Worm (Caenorhabditis elegans) whole organism, young adult: ENCODE results near the gene twk-42.

Source experiments
- B0261.1 ChIP-seq: sonication (generic microtip); optimal IDR thresholded peaks from 2 replicates; lab custom pipeline; 2016; ENCODE audit warnings: mild to moderate bottlenecking, missing genetic modification characterization, moderate library complexity, missing compliant biosample characterization
- D2030.7 ChIP-seq: fragments of 200-800 bp; sonication (Bioruptor generic); IDR thresholded peaks from 2 replicates; pipeline ENCODE4 v1.3.6; 2022; ENCODE audit warnings: missing genetic modification reagents, missing genetic modification characterization, missing compliant biosample characterization
- F10E7.11 ChIP-seq: sonication (generic microtip); optimal IDR thresholded peaks from 2 replicates; lab custom pipeline; 2017; ENCODE audit warnings: mild to moderate bottlenecking, missing genetic modification characterization, moderate library complexity, missing compliant biosample characterization
- F23B12.7 ChIP-seq: sonication (generic microtip); optimal IDR thresholded peaks from 2 replicates; lab custom pipeline; 2017; ENCODE audit warnings: missing genetic modification characterization, mild to moderate bottlenecking, missing compliant biosample characterization, antibody characterized with exemption, moderate library complexity; ENCODE audit not compliant: insufficient read depth
- F55B11.4 ChIP-seq: sonication (generic microtip); optimal IDR thresholded peaks from 2 replicates; lab custom pipeline; 2016; ENCODE audit warnings: missing compliant biosample characterization, missing genetic modification characterization, borderline replicate concordance; ENCODE audit not compliant: insufficient read depth
- T07F8.4 ChIP-seq: sonication (generic microtip); optimal IDR thresholded peaks from 2 replicates; lab custom pipeline; 2016; ENCODE audit warnings: mild to moderate bottlenecking, missing genetic modification characterization, moderate library complexity, missing compliant biosample characterization
- Y53G8AR.9 ChIP-seq: fragments of 200-800 bp; sonication (Bioruptor generic); conservative IDR thresholded peaks from 2 replicates; pipeline ENCODE4 v1.3.6; 2022; ENCODE audit warnings: missing genetic modification reagents, missing genetic modification characterization, missing compliant biosample characterization
- ama-1 ChIP-seq, 3 experiments: fragments of 150-350 bp in 1 of 3; sonication (generic microtip) in 2 of 3; optimal IDR thresholded peaks; 2 replicates each; lab custom pipeline; 2014 to 2018; ENCODE audit warnings: missing biosample characterization in 2 of 3, missing genetic modification characterization in 2 of 3, missing genetic modification reagents in 2 of 3
- atf-7 ChIP-seq: sonication (generic microtip); optimal IDR thresholded peaks from 2 replicates; lab custom pipeline; 2017; ENCODE audit warnings: mild to moderate bottlenecking, missing genetic modification characterization, missing compliant biosample characterization
- cebp-1 ChIP-seq, 2 experiments: fragments of 200-800 bp in 1 of 2; sonication (Bioruptor generic) in 1 of 2; sonication (generic microtip) in 1 of 2; IDR thresholded peaks in 1 of 2; optimal IDR thresholded peaks in 1 of 2; 2 replicates each; pipeline versions ENCODE4 v1.3.6 to Lab custom; 2017 to 2022; ENCODE audit warnings: missing compliant biosample characterization in 2 of 2, missing genetic modification characterization in 2 of 2, mild to moderate bottlenecking in 1 of 2, missing genetic modification reagents in 1 of 2, moderate library complexity in 1 of 2
- cebp-2 ChIP-seq: fragments of 200-800 bp; sonication (Bioruptor generic); IDR thresholded peaks from 2 replicates; pipeline ENCODE4 v1.3.6; 2022; ENCODE audit warnings: missing genetic modification characterization, missing compliant biosample characterization
- ceh-27 ChIP-seq: fragments of 200-800 bp; sonication (Bioruptor generic); optimal IDR thresholded peaks from 2 replicates; lab custom pipeline; 2018; ENCODE audit warnings: mild to moderate bottlenecking, missing genetic modification characterization, moderate library complexity, missing compliant biosample characterization
- ceh-58 ChIP-seq: fragments of 200-800 bp; sonication (Bioruptor generic); IDR thresholded peaks from 2 replicates; pipeline ENCODE4 v1.3.6; 2022; ENCODE audit warnings: missing genetic modification characterization, missing compliant biosample characterization
- egl-44 ChIP-seq: fragments of 200-800 bp; sonication (Bioruptor generic); IDR thresholded peaks from 2 replicates; pipeline ENCODE4 v1.3.6; 2022; ENCODE audit warnings: missing genetic modification reagents, missing genetic modification characterization, missing compliant biosample characterization
- egrh-3 ChIP-seq: fragments of 200-800 bp; sonication (Bioruptor generic); IDR thresholded peaks from 2 replicates; pipeline ENCODE4 v1.3.6; 2022; ENCODE audit warnings: missing genetic modification reagents, missing genetic modification characterization, missing compliant biosample characterization
- ekl-4 ChIP-seq: fragments of 200-800 bp; sonication (Bioruptor generic); IDR thresholded peaks from 2 replicates; pipeline ENCODE4 v1.3.6; 2022; ENCODE audit warnings: missing genetic modification reagents, missing genetic modification characterization, missing compliant biosample characterization
- hlh-26 ChIP-seq: fragments of 200-800 bp; sonication (Bioruptor generic); conservative IDR thresholded peaks from 2 replicates; pipeline ENCODE4 v1.3.6; 2022; ENCODE audit warnings: missing genetic modification reagents, missing genetic modification characterization, missing compliant biosample characterization
- hsf-1 ChIP-seq: fragments of 200-800 bp; sonication (Bioruptor generic); IDR thresholded peaks from 2 replicates; pipeline ENCODE4 v1.3.6; 2022; ENCODE audit warnings: missing genetic modification reagents, missing genetic modification characterization, missing compliant biosample characterization
- lin-26 ChIP-seq: fragments of 200-800 bp; sonication (Bioruptor generic); IDR thresholded peaks from 2 replicates; pipeline ENCODE4 v1.3.6; 2022; ENCODE audit warnings: missing genetic modification reagents, missing genetic modification characterization, missing compliant biosample characterization
- lin-35 ChIP-seq, 3 experiments: fragments of 150-350 bp in 2 of 3; sonication (generic microtip) in 1 of 3; optimal IDR thresholded peaks; 2 replicates each; lab custom pipeline; 2014 to 2018; ENCODE audit warnings: missing biosample characterization in 3 of 3, missing genetic modification characterization in 3 of 3, missing genetic modification reagents in 3 of 3
- lin-40 ChIP-seq: sonication (generic microtip); optimal IDR thresholded peaks from 2 replicates; lab custom pipeline; 2016; ENCODE audit warnings: missing genetic modification characterization, mild to moderate bottlenecking, missing compliant biosample characterization, missing genotype, missing genetic modification reagents
- lsy-27 ChIP-seq: sonication (generic microtip); optimal IDR thresholded peaks from 2 replicates; lab custom pipeline; 2017; ENCODE audit warnings: missing genetic modification characterization, mild to moderate bottlenecking, missing compliant biosample characterization, antibody characterized with exemption, missing genotype, borderline replicate concordance; ENCODE audit not compliant: insufficient read depth
- nfya-1 ChIP-seq: sonication (generic microtip); optimal IDR thresholded peaks from 2 replicates; lab custom pipeline; 2017; ENCODE audit warnings: antibody characterized with exemption, missing compliant biosample characterization, missing genetic modification characterization, borderline replicate concordance; ENCODE audit not compliant: insufficient read depth
- nfyb-1 ChIP-seq: fragments of 200-800 bp; sonication (Bioruptor generic); IDR thresholded peaks from 2 replicates; pipeline ENCODE4 v1.3.6; 2022; ENCODE audit warnings: missing genetic modification reagents, missing genetic modification characterization, missing compliant biosample characterization
- nhr-27 ChIP-seq: fragments of 200-800 bp; sonication (Bioruptor generic); optimal IDR thresholded peaks from 2 replicates; lab custom pipeline; 2018; ENCODE audit warnings: mild to moderate bottlenecking, missing genetic modification characterization, moderate library complexity, missing compliant biosample characterization
- pbrm-1 ChIP-seq: fragments of 200-800 bp; sonication (Bioruptor generic); IDR thresholded peaks from 2 replicates; pipeline ENCODE4 v1.3.6; 2022; ENCODE audit warnings: missing genetic modification reagents, missing genetic modification characterization, missing compliant biosample characterization
- rcor-1 ChIP-seq: fragments of 200-800 bp; sonication (Bioruptor generic); IDR thresholded peaks from 2 replicates; pipeline ENCODE4 v1.3.6; 2022; ENCODE audit warnings: missing genetic modification reagents, missing genetic modification characterization, missing compliant biosample characterization
- repo-1 ChIP-seq: sonication (generic microtip); optimal IDR thresholded peaks from 2 replicates; lab custom pipeline; 2017; ENCODE audit warnings: mild to moderate bottlenecking, missing genetic modification characterization, missing compliant biosample characterization
- rpc-1 ChIP-seq, 2 experiments: fragments of 150-350 bp in 1 of 2; sonication (generic microtip) in 1 of 2; optimal IDR thresholded peaks; 2 replicates each; lab custom pipeline; 2014 to 2018; ENCODE audit warnings: missing biosample characterization in 1 of 2, missing genetic modification characterization in 1 of 2, missing genetic modification reagents in 1 of 2, missing genotype in 1 of 2
- sptf-2 ChIP-seq: fragments of 200-800 bp; sonication (Bioruptor generic); optimal IDR thresholded peaks from 2 replicates; lab custom pipeline; 2018; ENCODE audit warnings: mild to moderate bottlenecking, missing genetic modification characterization, missing compliant biosample characterization
- tbp1 ChIP-seq: fragments of 200-800 bp; sonication (Bioruptor generic); optimal IDR thresholded peaks from 2 replicates; lab custom pipeline; 2018; ENCODE audit warnings: mild to moderate bottlenecking, missing genetic modification characterization, missing compliant biosample characterization
- tlf-1 ChIP-seq: fragments of 200-800 bp; sonication (Bioruptor generic); optimal IDR thresholded peaks from 2 replicates; lab custom pipeline; 2018; ENCODE audit warnings: mild to moderate bottlenecking, missing genetic modification characterization, missing compliant biosample characterization
- unc-62 ChIP-seq: fragments of 150-350 bp; optimal IDR thresholded peaks from 2 replicates; lab custom pipeline; 2014; ENCODE audit warnings: missing biosample characterization, missing genetic modification reagents, missing genetic modification characterization
- xnd-1 ChIP-seq: sonication (generic microtip); optimal IDR thresholded peaks from 2 replicates; lab custom pipeline; 2016; ENCODE audit warnings: missing genotype, missing genetic modification reagents, missing genetic modification characterization, missing compliant biosample characterization
- ztf-6 ChIP-seq: fragments of 200-800 bp; sonication (Bioruptor generic); IDR thresholded peaks from 2 replicates; pipeline ENCODE4 v1.3.6; 2022; ENCODE audit warnings: missing genetic modification reagents, missing genetic modification characterization, missing compliant biosample characterization

Gene twk-42

ce11 chrV:17777127-17777526 lies 44.7 kb upstream of the twk-42 start, which contains the start of gene ddo-1:
ddo-1 (minus strand) TSS chrV:17777227.
- TF ChIP-seq tlf-1 (GFP tag; lab: Kevin White, UChicago), result no peak
- no peak for TF ChIP-seq Y53G8AR.9
- TF ChIP-seq hsf-1 (GFP tag; lab: Robert Waterston, UW), result no peak
- TF ChIP-seq F23B12.7 (tag; lab: Kevin White, UChicago), result no peak
- no peak for TF ChIP-seq sptf-2 (GFP tag; lab: Kevin White, UChicago)
- no peak for TF ChIP-seq cebp-1 (GFP tag; IDR thresholded peaks at IDR 0.05; lab: Robert Waterston, UW)
- no peak for TF ChIP-seq cebp-1 (tag; optimal IDR thresholded peaks at IDR 0.05; lab: Kevin White, UChicago)
- TF ChIP-seq ekl-4 (GFP tag; lab: Robert Waterston, UW), result no peak
- no peak for TF ChIP-seq lin-35 (GFP tag; optimal IDR thresholded peaks at IDR 0.05; lab: Kevin White, UChicago)
- TF ChIP-seq, all 124 proteins: peak for 0

ce11 chrV:17773108-17773507 lies 40.7 kb upstream of the twk-42 start, which contains the start of gene sre-21:
sre-21 (minus strand) TSS chrV:17773208.
- TF ChIP-seq F55B11.4 (tag; lab: Kevin White, UChicago), result no peak
- no peak for TF ChIP-seq lsy-27 (tag; lab: Kevin White, UChicago)
- TF ChIP-seq nfyb-1 (GFP tag; lab: Robert Waterston, UW), result no peak
- TF ChIP-seq lin-40, result no peak
- no peak for TF ChIP-seq tlf-1 (GFP tag; lab: Kevin White, UChicago)

- TF ChIP-seq nfya-1 (tag; lab: Kevin White, UChicago) (no peak), repo-1 (no peak), B0261.1 (tag; lab: Kevin White, UChicago) (peak; percentile 29), lin-26 (GFP tag; lab: Robert Waterston, UW) (0 out of 2 replicates have a peak, but pooled peaks have one; percentile 32), rpc-1 (optimal IDR thresholded peaks at IDR 0.05; lab: Kevin White, UChicago) (no peak), rpc-1 (tag; optimal IDR thresholded peaks at IDR 0.05; lab: Kevin White, UChicago) (peak; percentile 61), ama-1 (optimal IDR thresholded peaks at IDR 0.05; lab: Kevin White, UChicago) (no peak), ama-1 (GFP tag; optimal IDR thresholded peaks at IDR 0.05; lab: Kevin White, UChicago) (no peak), tbp1 (peak; percentile 74), xnd-1 (no peak)
These were observed 35.4 kb upstream of the twk-42 start for ce11 chrV:17767768-17768167.

DNA sequence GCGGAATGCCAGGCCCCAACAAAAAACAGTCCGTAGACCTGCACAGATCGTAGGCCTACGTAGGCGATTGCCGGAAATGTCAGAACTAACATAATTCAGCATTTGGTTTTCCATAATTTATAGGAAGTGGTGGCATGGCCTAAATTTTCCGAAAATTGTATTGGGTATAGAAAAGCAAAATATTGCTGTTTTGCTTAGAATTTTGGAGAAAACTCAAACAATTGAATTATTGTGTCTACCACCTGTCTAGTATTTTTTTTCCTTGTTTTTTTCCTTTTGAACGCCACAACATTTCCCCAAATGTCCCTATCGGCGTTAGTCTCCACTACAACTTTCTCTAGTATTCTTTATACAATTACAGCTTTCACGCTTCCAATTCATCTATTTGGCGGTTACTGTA lies 34.8 kb upstream of the twk-42 start, which contains the start of gene srh-284:
Gene srh-284, plus strand, starts transcription at position 301 of the 400 bp plus-strand sequence.
- TF ChIP-seq rcor-1 (GFP tag; lab: Robert Waterston, UW) (no peak), D2030.7 (GFP tag; lab: Robert Waterston, UW) (no peak), ceh-27 (GFP tag; lab: Kevin White, UChicago) (no peak), nhr-27 (no peak), T07F8.4 (tag; lab: Kevin White, UChicago) (no peak), tbp1 (no peak), egl-44 (GFP tag; lab: Robert Waterston, UW) (no peak), egrh-3 (no peak), hsf-1 (GFP tag; lab: Robert Waterston, UW) (no peak), ztf-6 (GFP tag; lab: Robert Waterston, UW) (no peak), atf-7 (tag; lab: Kevin White, UChicago) (no peak), unc-62 (GFP tag; lab: Kevin White, UChicago) (no peak), ceh-58 (GFP tag; lab: Robert Waterston, UW) (no peak), F10E7.11 (tag; lab: Kevin White, UChicago) (no peak), hlh-26 (no peak), cebp-2 (GFP tag; lab: Robert Waterston, UW) (no peak), cebp-1 (GFP tag; IDR thresholded peaks at IDR 0.05; lab: Robert Waterston, UW) (no peak), cebp-1 (tag; optimal IDR thresholded peaks at IDR 0.05; lab: Kevin White, UChicago) (no peak), pbrm-1 (GFP tag; lab: Robert Waterston, UW) (no peak), lin-40 (no peak), F23B12.7 (tag; lab: Kevin White, UChicago) (no peak)
